ENCODE assay signal across 5 worm cellular contexts in the genomic region with DNA sequence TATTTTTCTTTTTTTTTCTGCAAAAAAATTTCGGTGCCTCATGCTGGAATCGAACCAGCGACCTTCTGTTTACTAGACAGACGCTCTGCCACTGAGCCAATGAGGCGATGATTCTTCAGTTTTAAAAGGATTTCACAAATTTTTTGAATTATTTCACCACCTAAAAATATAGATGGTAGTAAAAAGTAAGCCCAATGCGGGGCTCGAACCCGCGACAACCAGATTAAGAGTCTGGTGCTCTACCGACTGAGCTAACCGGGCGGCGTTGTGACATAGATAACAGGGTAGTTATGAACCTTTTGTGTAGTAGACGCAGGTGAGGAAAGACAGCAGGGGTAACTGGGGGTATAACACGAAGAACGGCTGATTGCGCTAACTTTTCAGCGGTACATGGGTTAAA.
A peak's percentile ranks its signal among the peaks of the same experiment; 100 is the strongest.
TF ChIP-seq lines count a peak whose summit lies in the region.
"Not testable (repeated sequence)": the region's sequence is repeated elsewhere in the genome, so short reads cannot be mapped to it uniquely, and the experiment has no call there.

No protein-coding gene starts in this region.

TF ChIP-seq in whole organism, L1 larva, 84 proteins besides CTCF, POLR2A, EP300 and RAD21:
- TF ChIP-seq swsn-7 (tag; optimal IDR thresholded peaks at IDR 0.05; lab: Kevin White, UChicago) (peak; percentile 11), lin-35 (GFP tag; optimal IDR thresholded peaks at IDR 0.05; lab: Kevin White, UChicago) (peak in 1 of 2 experiments; percentile 24), efl-1 (optimal IDR thresholded peaks at IDR 0.05; lab: Kevin White, UChicago) (peak; percentile 14 to 29), efl-1 (GFP tag; optimal IDR thresholded peaks at IDR 0.05 in 1 of 2; lab: Kevin White, UChicago) (peak in 1 of 2 experiments; percentile 91), nhr-20 (tag; optimal IDR thresholded peaks at IDR 0.05; lab: Kevin White, UChicago) (peak; percentile 45), nhr-90 (tag; optimal IDR thresholded peaks at IDR 0.05; lab: Kevin White, UChicago; ENCODE audit: poor library complexity) (peak; percentile 58), nhr-19 (GFP tag; conservative IDR thresholded peaks at IDR 0.05; lab: Robert Waterston, UW) (peak; percentile 37), dpl-1 (GFP tag; optimal IDR thresholded peaks at IDR 0.05; lab: Kevin White, UChicago) (peak in 1 of 3 experiments; percentile 12), ceh-82 (tag; optimal IDR thresholded peaks at IDR 0.05; lab: Kevin White, UChicago) (peak in 1 of 3 experiments; percentile 21), nhr-85 (tag; lab: Kevin White, UChicago) (peak; percentile 70), fkh-8 (tag; optimal IDR thresholded peaks at IDR 0.05; lab: Kevin White, UChicago) (peak; percentile 17), elt-2 (tag; optimal IDR thresholded peaks at IDR 0.05; lab: Kevin White, UChicago) (peak; percentile 34), rnt-1 (tag; optimal IDR thresholded peaks at IDR 0.05; lab: Kevin White, UChicago) (peak; percentile 50)

TF ChIP-seq in whole organism, L3 larva, 47 proteins besides CTCF, POLR2A, EP300 and RAD21:
- TF ChIP-seq lin-39 (tag; optimal IDR thresholded peaks at IDR 0.05; lab: Kevin White, UChicago) (peak; percentile 16), elt-2 (tag; optimal IDR thresholded peaks at IDR 0.05; lab: Kevin White, UChicago) (peak; percentile 45)

TF ChIP-seq in whole organism, early embryonic, 17 proteins besides CTCF, POLR2A, EP300 and RAD21:
- TF ChIP-seq ceh-13 (GFP tag; optimal IDR thresholded peaks at IDR 0.05; lab: Kevin White, UChicago) (peak; percentile 22), flt-1 (GFP tag; IDR thresholded peaks at IDR 0.05; lab: Robert Waterston, UW) (peak; percentile 68), sea-1 (GFP tag; conservative IDR thresholded peaks at IDR 0.05; lab: Robert Waterston, UW) (peak; percentile 76; the same call in 1 of the 2 replicates), B0310.2 (tag; optimal IDR thresholded peaks at IDR 0.05; lab: Kevin White, UChicago) (peak; percentile 12), hmg-4 (GFP tag; optimal IDR thresholded peaks at IDR 0.05; lab: Kevin White, UChicago) (peak; percentile 69), scrt-1 (GFP tag; IDR thresholded peaks at IDR 0.05; lab: Robert Waterston, UW) (peak; percentile 86), aly-1 (tag; optimal IDR thresholded peaks at IDR 0.05; lab: Kevin White, UChicago) (peak; percentile 47), ceh-36 (tag; optimal IDR thresholded peaks at IDR 0.05; lab: Kevin White, UChicago) (peak; percentile 82), tbx-11 (GFP tag; IDR thresholded peaks at IDR 0.05; lab: Robert Waterston, UW) (peak; percentile 70), hnd-1 (tag; optimal IDR thresholded peaks at IDR 0.05; lab: Kevin White, UChicago) (peak; percentile 55), pes-1 (GFP tag; IDR thresholded peaks at IDR 0.05; lab: Robert Waterston, UW) (peak; percentile 86), tra-4 (tag; optimal IDR thresholded peaks at IDR 0.05; lab: Kevin White, UChicago) (peak; percentile 10), tbx-37 (GFP tag; conservative IDR thresholded peaks at IDR 0.05; lab: Robert Waterston, UW) (peak; percentile 52; the same call in 1 of the 2 replicates)
TF ChIP-seq in whole organism, early embryonic: peak in this region for 13; not testable (repeated sequence) for 4.

TF ChIP-seq in whole organism, midembryonic, 9 proteins besides CTCF, POLR2A, EP300 and RAD21:
- TF ChIP-seq ztf-29 (GFP tag; IDR thresholded peaks at IDR 0.05; lab: Robert Waterston, UW) (peak; percentile 80), ztf-23 (GFP tag; IDR thresholded peaks at IDR 0.05; lab: Robert Waterston, UW) (peak; percentile 75; the same call in 1 of the 2 replicates), ref-1 (GFP tag; conservative IDR thresholded peaks at IDR 0.05; lab: Robert Waterston, UW) (peak; percentile 70), flt-1 (GFP tag; IDR thresholded peaks at IDR 0.05; lab: Robert Waterston, UW) (peak; percentile 91), klf-2 (GFP tag; conservative IDR thresholded peaks at IDR 0.05; lab: Robert Waterston, UW) (peak; percentile 64; the same call in 1 of the 2 replicates), tab-1 (GFP tag; IDR thresholded peaks at IDR 0.05; lab: Robert Waterston, UW) (peak; percentile 77), T22C8.4 (GFP tag; IDR thresholded peaks at IDR 0.05; lab: Robert Waterston, UW) (peak; percentile 49; the same call in 1 of the 2 replicates)
TF ChIP-seq in whole organism, midembryonic: peak in this region for 7; not testable (repeated sequence) for 2.

TF ChIP-seq in whole organism, young adult, 124 proteins besides CTCF, POLR2A, EP300 and RAD21 (continues in another document):
- peak; percentile 64; the same call in 1 of the 2 replicates for TF ChIP-seq lir-1 (GFP tag; conservative IDR thresholded peaks at IDR 0.05; lab: Robert Waterston, UW)
- TF ChIP-seq repo-1 (tag; optimal IDR thresholded peaks at IDR 0.05; lab: Kevin White, UChicago) = peak; percentile 46
- TF ChIP-seq athp-1 (tag; optimal IDR thresholded peaks at IDR 0.05; lab: Kevin White, UChicago) = peak; percentile 81
- TF ChIP-seq ets-4 (GFP tag; optimal IDR thresholded peaks at IDR 0.05; lab: Kevin White, UChicago) = peak; percentile 22
- TF ChIP-seq madf-10 (tag; optimal IDR thresholded peaks at IDR 0.05; lab: Kevin White, UChicago) = peak; percentile 64
- peak; percentile 97 for TF ChIP-seq lin-26 (GFP tag; IDR thresholded peaks at IDR 0.05; lab: Robert Waterston, UW)
- peak; percentile 41 for TF ChIP-seq sptf-2 (GFP tag; optimal IDR thresholded peaks at IDR 0.05; lab: Kevin White, UChicago)
- TF ChIP-seq gei-17 (GFP tag; optimal IDR thresholded peaks at IDR 0.05; lab: Kevin White, UChicago) = peak; percentile 2
- not testable (repeated sequence) for TF ChIP-seq snpc-4 (GFP tag; optimal IDR thresholded peaks at IDR 0.05; lab: Kevin White, UChicago); ama-1 (optimal IDR thresholded peaks at IDR 0.05; lab: Kevin White, UChicago)
- peak in 2 of 4 experiments; percentile 61 to 85 for TF ChIP-seq snpc-4 (tag; optimal IDR thresholded peaks at IDR 0.05; lab: Kevin White, UChicago)
- 0 out of 2 replicates have a peak, but pooled peaks have one; percentile 41 for TF ChIP-seq let-526 (GFP tag; IDR thresholded peaks at IDR 0.05; lab: Robert Waterston, UW)
- TF ChIP-seq ztf-26 (tag; optimal IDR thresholded peaks at IDR 0.05; lab: Kevin White, UChicago) = peak; percentile 68
- peak; percentile 69 for TF ChIP-seq ama-1 (GFP tag; optimal IDR thresholded peaks at IDR 0.05; lab: Kevin White, UChicago)
- peak; percentile 41 for TF ChIP-seq somi-1 (GFP tag; optimal IDR thresholded peaks at IDR 0.05; lab: Kevin White, UChicago)
- peak; percentile 60 for TF ChIP-seq ceh-27 (GFP tag; optimal IDR thresholded peaks at IDR 0.05; lab: Kevin White, UChicago)
- TF ChIP-seq dox-1 (GFP tag; IDR thresholded peaks at IDR 0.05; lab: Robert Waterston, UW) = peak; percentile 69
- TF ChIP-seq snpc-1.3 (tag; optimal IDR thresholded peaks at IDR 0.05; lab: Kevin White, UChicago; ENCODE audit: insufficient read depth) = peak; percentile 47
- TF ChIP-seq atf-7 (tag; optimal IDR thresholded peaks at IDR 0.05; lab: Kevin White, UChicago) = peak; percentile 70
- peak; percentile 2 for TF ChIP-seq F57C9.4 (tag; optimal IDR thresholded peaks at IDR 0.05; lab: Kevin White, UChicago)
- TF ChIP-seq egrh-3 (GFP tag; IDR thresholded peaks at IDR 0.05; lab: Robert Waterston, UW) = peak; percentile 46; the same call in 1 of the 2 replicates
- peak; percentile 14 for TF ChIP-seq nhr-80 (tag; optimal IDR thresholded peaks at IDR 0.05; lab: Kevin White, UChicago)
- TF ChIP-seq egl-18 (GFP tag; IDR thresholded peaks at IDR 0.05; lab: Robert Waterston, UW) = 0 out of 2 replicates have a peak, but pooled peaks have one; percentile 39
- TF ChIP-seq tbx-9 (tag; optimal IDR thresholded peaks at IDR 0.05; lab: Kevin White, UChicago; ENCODE audit: borderline replicate concordance) = peak; percentile 30
- TF ChIP-seq F37B4.10 (GFP tag; IDR thresholded peaks at IDR 0.05; lab: Robert Waterston, UW) = 0 out of 2 replicates have a peak, but pooled peaks have one; percentile 25
- TF ChIP-seq Y56A3A.18 (GFP tag; IDR thresholded peaks at IDR 0.05; lab: Robert Waterston, UW) = peak; percentile 84
- peak; percentile 65 for TF ChIP-seq T07F8.4 (tag; optimal IDR thresholded peaks at IDR 0.05; lab: Kevin White, UChicago)
- TF ChIP-seq ceh-100 (GFP tag; IDR thresholded peaks at IDR 0.05; lab: Robert Waterston, UW) = peak; percentile 41
- peak; percentile 46 for TF ChIP-seq attf-5 (GFP tag; optimal IDR thresholded peaks at IDR 0.05; lab: Kevin White, UChicago)
- peak; percentile 84 for TF ChIP-seq rpc-1 (optimal IDR thresholded peaks at IDR 0.05; lab: Kevin White, UChicago)
- TF ChIP-seq rpc-1 (tag; optimal IDR thresholded peaks at IDR 0.05; lab: Kevin White, UChicago) = peak; percentile 86
- TF ChIP-seq tlf-1 (GFP tag; optimal IDR thresholded peaks at IDR 0.05; lab: Kevin White, UChicago) = peak; percentile 29
- TF ChIP-seq nhr-120 (GFP tag; IDR thresholded peaks at IDR 0.05; lab: Robert Waterston, UW) = 0 out of 2 replicates have a peak, but pooled peaks have one; percentile 18
- peak; percentile 90 for TF ChIP-seq D2030.7 (GFP tag; IDR thresholded peaks at IDR 0.05; lab: Robert Waterston, UW)
- TF ChIP-seq him-1 (tag; optimal IDR thresholded peaks at IDR 0.05; lab: Kevin White, UChicago) = peak; percentile 92
- peak; percentile 44 for TF ChIP-seq xnd-1 (tag; optimal IDR thresholded peaks at IDR 0.05; lab: Kevin White, UChicago)
- TF ChIP-seq F39B2.1 (GFP tag; IDR thresholded peaks at IDR 0.05; lab: Robert Waterston, UW) = 0 out of 2 replicates have a peak, but pooled peaks have one; percentile 52
- peak; percentile 61 for TF ChIP-seq lsl-1 (GFP tag; optimal IDR thresholded peaks at IDR 0.05; lab: Kevin White, UChicago)
- TF ChIP-seq ztf-18 (tag; optimal IDR thresholded peaks at IDR 0.05; lab: Kevin White, UChicago) = peak; percentile 50
- peak; percentile 65; the same call in 1 of the 2 replicates for TF ChIP-seq rcor-1 (GFP tag; IDR thresholded peaks at IDR 0.05; lab: Robert Waterston, UW)
- TF ChIP-seq attf-6 (GFP tag; IDR thresholded peaks at IDR 0.05; lab: Robert Waterston, UW) = peak; percentile 60
- peak; percentile 74 for TF ChIP-seq madf-6 (GFP tag; IDR thresholded peaks at IDR 0.05; lab: Robert Waterston, UW)
- TF ChIP-seq egl-44 (GFP tag; IDR thresholded peaks at IDR 0.05; lab: Robert Waterston, UW) = 0 out of 2 replicates have a peak, but pooled peaks have one; percentile 62
- TF ChIP-seq fkh-3 (tag; optimal IDR thresholded peaks at IDR 0.05; lab: Kevin White, UChicago) = peak; percentile 18
- peak; percentile 76 for TF ChIP-seq ceh-79 (tag; optimal IDR thresholded peaks at IDR 0.05; lab: Kevin White, UChicago)
- peak; percentile 57 for TF ChIP-seq ceh-91 (GFP tag; IDR thresholded peaks at IDR 0.05; lab: Robert Waterston, UW)
- TF ChIP-seq die-1 (tag; optimal IDR thresholded peaks at IDR 0.05; lab: Kevin White, UChicago) = peak; percentile 83
- TF ChIP-seq F33H1.4 (GFP tag; IDR thresholded peaks at IDR 0.05; lab: Robert Waterston, UW) = peak; percentile 56
